Fruit fly (Drosophila melanogaster) whole organism, embryonic: ENCODE data around the gene CG12990.

Experiments used
- Atf-2 ChIP-seq: fragments of 200-800 bp; sonication (Bioruptor generic); optimal IDR thresholded peaks from 2 replicates; lab custom pipeline; 2016; ENCODE audit warnings: missing biosample characterization, missing genetic modification characterization
- Bdp1 ChIP-seq: fragments of 200-800 bp; sonication (Bioruptor generic); optimal IDR thresholded peaks from 3 replicates; lab custom pipeline; 2016; ENCODE audit warnings: missing biosample characterization, missing genetic modification characterization
- CG10654 ChIP-seq: fragments of 200-800 bp; sonication (Bioruptor generic); optimal IDR thresholded peaks from 2 replicates; lab custom pipeline; 2016; ENCODE audit warnings: missing biosample characterization, missing genetic modification characterization
- CG13287 ChIP-seq: fragments of 200-800 bp; sonication (Bioruptor generic); IDR thresholded peaks from 2 replicates; pipeline ENCODE4 v1.3.6; 2022; ENCODE audit warnings: missing biosample characterization, missing genetic modification characterization; ENCODE audit not compliant: partially characterized antibody
- CG13296 ChIP-seq: fragments of 200-800 bp; sonication (Bioruptor generic); optimal IDR thresholded peaks from 3 replicates; lab custom pipeline; 2018; ENCODE audit warnings: missing biosample characterization, mild to moderate bottlenecking, missing genetic modification characterization
- CG13624 ChIP-seq: fragments of 200-800 bp; sonication (Bioruptor generic); optimal IDR thresholded peaks from 2 replicates; lab custom pipeline; 2016; ENCODE audit warnings: missing biosample characterization, missing genetic modification characterization
- CG15011 ChIP-seq: fragments of 200-800 bp; sonication (Bioruptor generic); optimal IDR thresholded peaks from 3 replicates; lab custom pipeline; 2018; ENCODE audit warnings: missing biosample characterization, mild to moderate bottlenecking, missing genetic modification characterization
- CG15514 ChIP-seq: fragments of 200-800 bp; sonication (Bioruptor generic); optimal IDR thresholded peaks from 3 replicates; lab custom pipeline; 2017; ENCODE audit warnings: missing biosample characterization, missing genetic modification characterization, mild to moderate bottlenecking, moderate library complexity, missing genetic modification reagents
- CG1603 ChIP-seq: fragments of 200-800 bp; sonication (Bioruptor generic); optimal IDR thresholded peaks from 2 replicates; lab custom pipeline; 2019; ENCODE audit warnings: missing biosample characterization, mild to moderate bottlenecking, missing genetic modification characterization, moderate library complexity
- CG3995 ChIP-seq: fragments of 200-800 bp; sonication (Bioruptor generic); optimal IDR thresholded peaks from 3 replicates; lab custom pipeline; 2016; ENCODE audit warnings: missing biosample characterization, missing genetic modification characterization
- CG4617 ChIP-seq: fragments of 200-800 bp; sonication (Bioruptor generic); optimal IDR thresholded peaks from 3 replicates; lab custom pipeline; 2016; ENCODE audit warnings: missing biosample characterization, missing genetic modification characterization, borderline replicate concordance
- CG6689 ChIP-seq: fragments of 200-800 bp; sonication (Bioruptor generic); IDR thresholded peaks from 2 replicates; pipeline ENCODE4 v1.3.6; 2022; ENCODE audit warnings: missing biosample characterization, missing genetic modification characterization
- CG7271 ChIP-seq: fragments of 200-800 bp; sonication (Bioruptor generic); optimal IDR thresholded peaks from 2 replicates; lab custom pipeline; 2018; ENCODE audit warnings: missing biosample characterization, mild to moderate bottlenecking, missing genetic modification characterization, moderate library complexity
- CG7357 ChIP-seq: fragments of 200-800 bp; sonication (Bioruptor generic); IDR thresholded peaks from 3 replicates; pipeline ENCODE4 v1.3.6; 2022; ENCODE audit warnings: missing biosample characterization, missing genetic modification characterization
- CG9817 ChIP-seq: fragments of 200-800 bp; sonication (Bioruptor generic); optimal IDR thresholded peaks from 2 replicates; lab custom pipeline; 2018; ENCODE audit warnings: missing biosample characterization, mild to moderate bottlenecking, missing genetic modification characterization, moderate library complexity
- CHES-1-like ChIP-seq: fragments of 200-800 bp; sonication (Bioruptor generic); optimal IDR thresholded peaks from 2 replicates; lab custom pipeline; 2016; ENCODE audit warnings: missing biosample characterization, missing genetic modification characterization
- Dip3 ChIP-seq: fragments of 200-800 bp; sonication (Bioruptor generic); optimal IDR thresholded peaks from 3 replicates; lab custom pipeline; 2016; ENCODE audit warnings: missing biosample characterization, missing genetic modification characterization
- ERR ChIP-seq: fragments of 200-800 bp; sonication (Bioruptor generic); optimal IDR thresholded peaks from 2 replicates; lab custom pipeline; 2016; ENCODE audit warnings: missing biosample characterization, missing genetic modification characterization
- Nf-YA ChIP-seq: fragments of 200-800 bp; sonication (Bioruptor generic); IDR thresholded peaks from 2 replicates; pipeline ENCODE4 v1.3.6; 2022; ENCODE audit warnings: missing biosample characterization, missing genetic modification characterization
- Vsx1 ChIP-seq: fragments of 200-800 bp; sonication (Bioruptor generic); optimal IDR thresholded peaks from 2 replicates; lab custom pipeline; 2017; ENCODE audit warnings: missing biosample characterization, mild to moderate bottlenecking, missing genetic modification characterization, missing genetic modification reagents
- Xrp1 ChIP-seq: fragments of 200-800 bp; sonication (Bioruptor generic); IDR thresholded peaks from 2 replicates; pipeline ENCODE4 v1.3.6; 2022; ENCODE audit warnings: missing biosample characterization, missing genetic modification characterization
- al ChIP-seq: fragments of 200-800 bp; sonication (Bioruptor generic); IDR thresholded peaks from 2 replicates; pipeline ENCODE4 v1.3.6; 2022; ENCODE audit warnings: missing biosample characterization, missing genetic modification characterization
- da ChIP-seq: fragments of 200-800 bp; sonication (Bioruptor generic); optimal IDR thresholded peaks from 2 replicates; lab custom pipeline; 2016; ENCODE audit warnings: missing biosample characterization, missing genetic modification characterization
- disco-r ChIP-seq: fragments of 200-800 bp; sonication (Bioruptor generic); optimal IDR thresholded peaks from 2 replicates; lab custom pipeline; 2016; ENCODE audit warnings: missing biosample characterization, missing genetic modification characterization
- dm ChIP-seq: fragments of 200-800 bp; sonication (Bioruptor generic); optimal IDR thresholded peaks from 3 replicates; lab custom pipeline; 2016; ENCODE audit warnings: missing biosample characterization, missing genetic modification characterization
- grau ChIP-seq: fragments of 200-800 bp; optimal IDR thresholded peaks from 3 replicates; lab custom pipeline; 2019; ENCODE audit warnings: missing biosample characterization, mild to moderate bottlenecking, missing genetic modification characterization, moderate library complexity
- hth ChIP-seq: fragments of >200 bp; optimal IDR thresholded peaks from 2 replicates; lab custom pipeline; 2017; ENCODE audit warnings: inconsistent platforms
- inv ChIP-seq: fragments of 200-800 bp; sonication (Bioruptor generic); IDR thresholded peaks from 2 replicates; pipeline ENCODE4 v1.3.6; 2022; ENCODE audit warnings: missing biosample characterization, missing genetic modification characterization; ENCODE audit not compliant: partially characterized antibody
- klu ChIP-seq: fragments of 200-800 bp; sonication (Bioruptor generic); IDR thresholded peaks from 2 replicates; pipeline ENCODE4 v1.3.6; 2022; ENCODE audit warnings: missing biosample characterization, missing genetic modification characterization
- lmd ChIP-seq: fragments of 200-800 bp; sonication (Bioruptor generic); IDR thresholded peaks from 2 replicates; pipeline ENCODE4 v1.3.6; 2022; ENCODE audit warnings: missing biosample characterization, missing genetic modification characterization
- lola ChIP-seq, 3 experiments: fragments of >200 bp in 2 of 3; fragments of 200-800 bp in 1 of 3; sonication (Bioruptor generic) in 1 of 3; optimal IDR thresholded peaks; 2 replicates each; lab custom pipeline; 2017 to 2019; ENCODE audit warnings: missing biosample characterization in 3 of 3, missing genetic modification characterization in 3 of 3, mild to moderate bottlenecking in 1 of 3, moderate library complexity in 1 of 3
- nerfin-1 ChIP-seq: fragments of 200-800 bp; sonication (Bioruptor generic); optimal IDR thresholded peaks from 3 replicates; lab custom pipeline; 2019; ENCODE audit warnings: missing biosample characterization, mild to moderate bottlenecking, missing genetic modification characterization, moderate library complexity
- peb ChIP-seq: fragments of 200-800 bp; sonication (Bioruptor generic); IDR thresholded peaks from 2 replicates; pipeline ENCODE4 v1.3.6; 2022; ENCODE audit warnings: missing biosample characterization, missing genetic modification characterization
- pfk ChIP-seq: fragments of 200-800 bp; sonication (Bioruptor generic); optimal IDR thresholded peaks from 2 replicates; lab custom pipeline; 2018; ENCODE audit warnings: missing biosample characterization, mild to moderate bottlenecking, missing genetic modification characterization, moderate library complexity
- pho ChIP-seq: fragments of 200-800 bp; sonication (Bioruptor generic); optimal IDR thresholded peaks from 2 replicates; lab custom pipeline; 2016; ENCODE audit warnings: missing biosample characterization, missing genetic modification characterization
- shn ChIP-seq: fragments of 200-800 bp; sonication (Bioruptor generic); optimal IDR thresholded peaks from 3 replicates; lab custom pipeline; 2016; ENCODE audit warnings: missing biosample characterization, missing genetic modification characterization
- sna ChIP-seq: fragments of 200-800 bp; sonication (Bioruptor generic); IDR thresholded peaks from 2 replicates; pipeline ENCODE4 v1.3.6; 2022; ENCODE audit warnings: missing biosample characterization, missing genetic modification characterization; ENCODE audit not compliant: partially characterized antibody
- sr ChIP-seq: fragments of 200-800 bp; sonication (Bioruptor generic); IDR thresholded peaks from 3 replicates; pipeline ENCODE4 v1.3.6; 2022; ENCODE audit warnings: missing biosample characterization, missing genetic modification characterization
- stwl ChIP-seq: fragments of 200-800 bp; sonication (Bioruptor generic); optimal IDR thresholded peaks from 3 replicates; lab custom pipeline; 2018; ENCODE audit warnings: missing biosample characterization, mild to moderate bottlenecking, missing genetic modification characterization, moderate library complexity
- z ChIP-seq: fragments of 200-800 bp; sonication (Bioruptor generic); IDR thresholded peaks from 3 replicates; pipeline ENCODE4 v1.3.6; 2022; ENCODE audit warnings: missing biosample characterization, missing genetic modification characterization

Gene CG12990

dm6 chrX:17658207-17659118 lies 13.2 kb downstream of the CG12990 start (continued):
- TF ChIP-seq nerfin-1, result no peak
- TF ChIP-seq hth (lab: Kevin White, UChicago), result no peak
- TF ChIP-seq pho, result no peak
- no peak for TF ChIP-seq inv (GFP tag; lab: Robert Waterston, UW)
- TF ChIP-seq CG9817, result no peak
- TF ChIP-seq grau (tag; lab: Kevin White, UChicago), result no peak
- no peak for TF ChIP-seq CG15514 (GFP tag; lab: Kevin White, UChicago)
- TF ChIP-seq al, result no peak
- no peak for TF ChIP-seq Nf-YA
- no peak for TF ChIP-seq lmd (GFP tag; lab: Robert Waterston, UW)
- no peak for TF ChIP-seq CG10654
- TF ChIP-seq CG4617 (GFP tag; lab: Kevin White, UChicago), result no peak
- no peak for TF ChIP-seq CG15011 (GFP tag; lab: Kevin White, UChicago)
- no peak for TF ChIP-seq da (GFP tag; lab: Kevin White, UChicago)
- TF ChIP-seq dm (GFP tag; lab: Kevin White, UChicago), result no peak
- no peak for TF ChIP-seq lola (GFP tag; optimal IDR thresholded peaks at IDR 0.05; lab: Kevin White, UChicago)
- no peak for TF ChIP-seq shn (GFP tag; lab: Kevin White, UChicago)
- no peak for TF ChIP-seq disco-r (GFP tag; lab: Kevin White, UChicago)
- no peak for TF ChIP-seq Bdp1 (GFP tag; lab: Kevin White, UChicago)
- TF ChIP-seq CG7271 (tag; lab: Kevin White, UChicago), result no peak
- TF ChIP-seq CG13624 (GFP tag; lab: Kevin White, UChicago), result no peak
- TF ChIP-seq sr (GFP tag; lab: Robert Waterston, UW), result no peak
- TF ChIP-seq CG6689 (GFP tag; lab: Robert Waterston, UW), result no peak; the same call in 1 of the 2 replicates
- TF ChIP-seq sna (GFP tag; lab: Robert Waterston, UW), result 0 out of 2 replicates have a peak, but pooled peaks have one; percentile 35
- 0 out of 3 replicates have a peak, but pooled peaks have one; percentile 8 for TF ChIP-seq z (GFP tag; lab: Robert Waterston, UW)
- no peak for TF ChIP-seq stwl
- no peak for TF ChIP-seq Dip3 (GFP tag; lab: Kevin White, UChicago)
- TF ChIP-seq Xrp1, result no peak
- TF ChIP-seq CG13287 (GFP tag; lab: Robert Waterston, UW), result no peak
- no peak for TF ChIP-seq peb (GFP tag; lab: Robert Waterston, UW)
- TF ChIP-seq CG7357 (GFP tag; lab: Robert Waterston, UW), result no peak
- TF ChIP-seq Vsx1 (GFP tag; lab: Kevin White, UChicago), result no peak
- TF ChIP-seq CG3995 (GFP tag; lab: Kevin White, UChicago), result no peak
- TF ChIP-seq CG13296 (GFP tag; lab: Kevin White, UChicago), result no peak
- no peak for TF ChIP-seq ERR
- no peak for TF ChIP-seq klu (GFP tag; lab: Robert Waterston, UW)
- TF ChIP-seq pfk (GFP tag; lab: Kevin White, UChicago), result no peak
- no peak for TF ChIP-seq Atf-2
- TF ChIP-seq CHES-1-like, result peak; percentile 22
- TF ChIP-seq CG1603 (tag; lab: Kevin White, UChicago), result no peak
